Fruit fly (Drosophila melanogaster) whole organism, prepupa: ENCODE measurements around the gene Mct1.

ENCODE experiments used
- CG10631 ChIP-seq: fragments of 200-800 bp; sonication (Bioruptor generic); optimal IDR thresholded peaks from 2 replicates; lab custom pipeline; 2016; ENCODE audit warnings: missing biosample characterization, missing genetic modification characterization
- CG10669 ChIP-seq: fragments of 200-800 bp; sonication (Bioruptor generic); optimal IDR thresholded peaks from 3 replicates; lab custom pipeline; 2018; ENCODE audit warnings: missing biosample characterization, mild to moderate bottlenecking, missing genetic modification characterization, moderate library complexity
- CG11294 ChIP-seq: fragments of 200-800 bp; sonication (Bioruptor generic); IDR thresholded peaks from 2 replicates; pipeline ENCODE4 v1.3.6; 2022; ENCODE audit warnings: missing biosample characterization, missing genetic modification characterization
- CG11762 ChIP-seq: fragments of 200-800 bp; sonication (Bioruptor generic); optimal IDR thresholded peaks from 3 replicates; lab custom pipeline; 2016; ENCODE audit warnings: missing biosample characterization, missing genetic modification characterization; ENCODE audit not compliant: insufficient read depth
- CG11902 ChIP-seq: fragments of 200-800 bp; sonication (Bioruptor generic); optimal IDR thresholded peaks from 3 replicates; lab custom pipeline; 2016; ENCODE audit warnings: missing biosample characterization, missing genetic modification characterization
- CG1621 ChIP-seq: fragments of 200-800 bp; sonication (Bioruptor generic); optimal IDR thresholded peaks from 3 replicates; lab custom pipeline; 2018; ENCODE audit warnings: missing biosample characterization, mild to moderate bottlenecking, missing genetic modification characterization
- CG16779 ChIP-seq: fragments of 200-800 bp; sonication (Bioruptor generic); optimal IDR thresholded peaks from 3 replicates; lab custom pipeline; 2017; ENCODE audit warnings: missing biosample characterization, mild to moderate bottlenecking, missing genetic modification characterization
- CG3032 ChIP-seq: fragments of 200-800 bp; optimal IDR thresholded peaks from 2 replicates; lab custom pipeline; 2019; ENCODE audit warnings: missing biosample characterization, mild to moderate bottlenecking, missing genetic modification characterization, moderate library complexity
- CG31627 ChIP-seq: fragments of 200-800 bp; sonication (Bioruptor generic); optimal IDR thresholded peaks from 3 replicates; lab custom pipeline; 2016; ENCODE audit warnings: missing biosample characterization, missing genetic modification characterization
- CG32006 ChIP-seq: fragments of 200-800 bp; sonication (Bioruptor generic); optimal IDR thresholded peaks from 3 replicates; lab custom pipeline; 2017; ENCODE audit warnings: missing biosample characterization, mild to moderate bottlenecking, missing genetic modification characterization
- CG3919 ChIP-seq: fragments of 200-800 bp; sonication (Bioruptor generic); optimal IDR thresholded peaks from 3 replicates; lab custom pipeline; 2016; ENCODE audit warnings: missing biosample characterization, missing genetic modification characterization
- CG6163 ChIP-seq: fragments of 200-800 bp; sonication (Bioruptor generic); IDR thresholded peaks from 3 replicates; pipeline ENCODE4 v1.3.6; 2022; ENCODE audit warnings: missing biosample characterization, missing genetic modification characterization
- CG6808 ChIP-seq: fragments of 200-800 bp; sonication (Bioruptor generic); optimal IDR thresholded peaks from 3 replicates; lab custom pipeline; 2017; ENCODE audit warnings: missing biosample characterization, missing genetic modification characterization, mild to moderate bottlenecking, moderate library complexity, missing genetic modification reagents
- CG6854 ChIP-seq: fragments of 200-800 bp; sonication (Bioruptor generic); optimal IDR thresholded peaks from 2 replicates; lab custom pipeline; 2017; ENCODE audit warnings: missing biosample characterization, mild to moderate bottlenecking, missing genetic modification characterization
- CG7368 ChIP-seq: fragments of 200-800 bp; sonication (Bioruptor generic); optimal IDR thresholded peaks from 3 replicates; lab custom pipeline; 2016; ENCODE audit warnings: missing biosample characterization, missing genetic modification characterization
- CG8119 ChIP-seq: fragments of 200-800 bp; sonication (Bioruptor generic); IDR thresholded peaks from 3 replicates; pipeline ENCODE4 v1.3.6; 2022; ENCODE audit warnings: missing biosample characterization, missing genetic modification characterization
- CG8319 ChIP-seq: fragments of 200-800 bp; sonication (Bioruptor generic); optimal IDR thresholded peaks from 3 replicates; lab custom pipeline; 2016; ENCODE audit warnings: missing biosample characterization, missing genetic modification characterization
- CG9139 ChIP-seq: fragments of 200-800 bp; sonication (Bioruptor generic); optimal IDR thresholded peaks from 3 replicates; lab custom pipeline; 2017; ENCODE audit warnings: missing biosample characterization, mild to moderate bottlenecking, missing genetic modification characterization
- Eip78C ChIP-seq: fragments of 200-800 bp; sonication (Bioruptor generic); peaks from one replicate; lab custom pipeline; 2016; ENCODE audit warnings: missing biosample characterization, missing genetic modification characterization
- Ets21C ChIP-seq: fragments of 200-800 bp; sonication (Bioruptor generic); optimal IDR thresholded peaks from 3 replicates; lab custom pipeline; 2016; ENCODE audit warnings: missing biosample characterization, missing genetic modification characterization
- Ets96B ChIP-seq: fragments of 200-800 bp; optimal IDR thresholded peaks from 2 replicates; lab custom pipeline; 2019; ENCODE audit warnings: missing biosample characterization, mild to moderate bottlenecking, missing genetic modification characterization, moderate library complexity
- Gug ChIP-seq: fragments of 200-800 bp; sonication (Bioruptor generic); IDR thresholded peaks from 2 replicates; pipeline ENCODE4 v1.3.6; 2022; ENCODE audit warnings: missing biosample characterization, missing genetic modification characterization
- Hr38 ChIP-seq: sonication (Bioruptor generic); optimal IDR thresholded peaks from 2 replicates; lab custom pipeline; 2016; ENCODE audit warnings: missing biosample characterization, missing genetic modification characterization
- Hr39 ChIP-seq: fragments of 200-800 bp; sonication (Bioruptor generic); optimal IDR thresholded peaks from 2 replicates; lab custom pipeline; 2016; ENCODE audit warnings: missing biosample characterization, missing genetic modification characterization
- Hr4 ChIP-seq: fragments of 200-800 bp; sonication (Bioruptor generic); optimal IDR thresholded peaks from 3 replicates; lab custom pipeline; 2016; ENCODE audit warnings: missing biosample characterization, missing genetic modification characterization
- Lpt ChIP-seq: fragments of 200-800 bp; sonication (Bioruptor generic); optimal IDR thresholded peaks from 3 replicates; lab custom pipeline; 2016; ENCODE audit warnings: missing biosample characterization, missing genetic modification characterization
- Met ChIP-seq: fragments of 200-800 bp; sonication (Bioruptor generic); optimal IDR thresholded peaks from 3 replicates; lab custom pipeline; 2016; ENCODE audit warnings: missing biosample characterization, missing genetic modification characterization
- OdsH ChIP-seq: fragments of 200-800 bp; sonication (Bioruptor generic); optimal IDR thresholded peaks from 3 replicates; lab custom pipeline; 2016; ENCODE audit warnings: missing biosample characterization, missing genetic modification characterization
- Sox102F ChIP-seq: fragments of 200-800 bp; sonication (Bioruptor generic); optimal IDR thresholded peaks from 2 replicates; lab custom pipeline; 2016; ENCODE audit warnings: missing biosample characterization, mild to moderate bottlenecking, missing genetic modification characterization
- cyc ChIP-seq: fragments of 200-800 bp; sonication (Bioruptor generic); optimal IDR thresholded peaks from 3 replicates; lab custom pipeline; 2016; ENCODE audit warnings: missing biosample characterization, missing genetic modification characterization
- dac ChIP-seq: fragments of 200-800 bp; sonication (Bioruptor generic); optimal IDR thresholded peaks from 2 replicates; lab custom pipeline; 2017; ENCODE audit warnings: missing biosample characterization, mild to moderate bottlenecking, missing genetic modification characterization
- eg ChIP-seq: fragments of 200-800 bp; sonication (Bioruptor generic); IDR thresholded peaks from 3 replicates; pipeline ENCODE4 v1.3.6; 2022; ENCODE audit warnings: missing biosample characterization, missing genetic modification characterization
- esn ChIP-seq: fragments of 200-800 bp; sonication (Bioruptor generic); optimal IDR thresholded peaks from 2 replicates; lab custom pipeline; 2016; ENCODE audit warnings: missing biosample characterization, mild to moderate bottlenecking, missing genetic modification characterization, moderate library complexity
- fd59A ChIP-seq: fragments of 200-800 bp; sonication (Bioruptor generic); optimal IDR thresholded peaks from 2 replicates; lab custom pipeline; 2017; ENCODE audit warnings: missing biosample characterization, mild to moderate bottlenecking, missing genetic modification characterization, missing genetic modification reagents
- fd85E ChIP-seq: fragments of 200-800 bp; sonication (Bioruptor generic); optimal IDR thresholded peaks from 3 replicates; lab custom pipeline; 2016; ENCODE audit warnings: missing biosample characterization, missing genetic modification characterization
- fkh ChIP-seq: fragments of 200-800 bp; sonication (Bioruptor generic); optimal IDR thresholded peaks from 3 replicates; lab custom pipeline; 2017; ENCODE audit warnings: missing biosample characterization, mild to moderate bottlenecking, missing genetic modification characterization, moderate library complexity
- lz ChIP-seq: fragments of 200-800 bp; sonication (Bioruptor generic); optimal IDR thresholded peaks from 3 replicates; lab custom pipeline; 2016; ENCODE audit warnings: missing biosample characterization, missing genetic modification characterization
- pdm3 ChIP-seq: fragments of 200-800 bp; sonication (Bioruptor generic); optimal IDR thresholded peaks from 3 replicates; lab custom pipeline; 2016; ENCODE audit warnings: missing biosample characterization, missing genetic modification characterization
- spab ChIP-seq: fragments of 200-800 bp; sonication (Bioruptor generic); optimal IDR thresholded peaks from 2 replicates; lab custom pipeline; 2017; ENCODE audit warnings: missing biosample characterization, mild to moderate bottlenecking, missing genetic modification characterization, missing genetic modification reagents
- ss ChIP-seq, 2 experiments: fragments of 200-800 bp; sonication (Bioruptor generic); optimal IDR thresholded peaks; 2 replicates in 1 of 2; 3 replicates in 1 of 2; lab custom pipeline; 2017 to 2018; ENCODE audit warnings: mild to moderate bottlenecking in 2 of 2, missing biosample characterization in 2 of 2, missing genetic modification characterization in 2 of 2, moderate library complexity in 1 of 2
- svp ChIP-seq: fragments of 200-800 bp; sonication (Bioruptor generic); peaks from one replicate; lab custom pipeline; 2016; ENCODE audit warnings: missing biosample characterization, missing genetic modification characterization
- vri ChIP-seq: fragments of 200-800 bp; sonication (Bioruptor generic); optimal IDR thresholded peaks from 3 replicates; lab custom pipeline; 2016; ENCODE audit warnings: missing biosample characterization, mild to moderate bottlenecking, missing genetic modification characterization

Mct1 gene

dm6 chrX:2145690-2146470 is 43.1 kb upstream of the Mct1 start (continued):
- peak; percentile 48 for TF ChIP-seq dac (GFP tag; lab: Kevin White, UChicago)
- TF ChIP-seq Ets96B (tag; lab: Kevin White, UChicago), result peak; percentile 30
- peak; percentile 73 for TF ChIP-seq lz (GFP tag; lab: Kevin White, UChicago)
- peak; percentile 65 for TF ChIP-seq CG31627 (GFP tag; lab: Kevin White, UChicago)
- peak; percentile 59 for TF ChIP-seq OdsH
- TF ChIP-seq CG10631, result peak; percentile 47
- no peak for TF ChIP-seq CG11294 (GFP tag; lab: Robert Waterston, UW)
- TF ChIP-seq Met, result peak; percentile 64
- TF ChIP-seq CG11902 (GFP tag; lab: Kevin White, UChicago), result peak; percentile 48
- no peak for TF ChIP-seq CG6163

DNA sequence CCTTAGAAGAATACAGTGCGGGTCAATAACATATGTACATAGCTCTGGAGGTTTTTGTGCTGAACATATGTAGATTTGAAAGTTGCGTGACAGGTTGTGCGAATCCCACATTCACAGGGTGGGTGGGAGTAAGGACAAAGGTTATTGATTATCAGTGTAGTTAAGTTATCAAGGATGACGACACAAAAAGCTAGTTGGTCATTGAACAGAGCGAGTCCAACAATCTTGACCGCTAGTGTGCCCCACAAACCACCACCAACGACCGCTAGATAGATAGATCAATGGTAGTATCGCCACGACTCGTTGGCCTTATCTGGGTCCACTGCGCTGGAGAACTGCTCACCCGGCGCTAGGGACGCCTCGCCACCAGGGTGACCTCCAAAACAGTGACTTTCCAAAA is 42.4 kb upstream of the Mct1 start:
- TF ChIP-seq Gug (GFP tag; lab: Robert Waterston, UW), result no peak
- no peak for TF ChIP-seq CG11902 (GFP tag; lab: Kevin White, UChicago)
- TF ChIP-seq Eip78C (GFP tag; lab: Kevin White, UChicago), result peak; percentile 24
- TF ChIP-seq Lpt (GFP tag; lab: Kevin White, UChicago), result peak; percentile 6
- TF ChIP-seq CG32006 (GFP tag; lab: Kevin White, UChicago), result peak; percentile 0
- TF ChIP-seq CG6163, result peak; percentile 36; the same call in 1 of the 3 replicates
- TF ChIP-seq eg (GFP tag; lab: Robert Waterston, UW), result peak; percentile 69
- TF ChIP-seq CG8119 (GFP tag; lab: Robert Waterston, UW), result peak; percentile 28; the same call in 2 of the 3 replicates
- no peak for TF ChIP-seq esn (GFP tag; lab: Kevin White, UChicago)
- no peak for TF ChIP-seq CG3032 (tag; lab: Kevin White, UChicago)
- TF ChIP-seq, all 60 proteins: peak for 6

- TF ChIP-seq pdm3 (no peak), svp (GFP tag; lab: Kevin White, UChicago) (peak; percentile 96), CG7368 (no peak), CG6854 (no peak)
These were observed 41.5 kb upstream of the Mct1 start for dm6 chrX:2147475-2147874.

DNA sequence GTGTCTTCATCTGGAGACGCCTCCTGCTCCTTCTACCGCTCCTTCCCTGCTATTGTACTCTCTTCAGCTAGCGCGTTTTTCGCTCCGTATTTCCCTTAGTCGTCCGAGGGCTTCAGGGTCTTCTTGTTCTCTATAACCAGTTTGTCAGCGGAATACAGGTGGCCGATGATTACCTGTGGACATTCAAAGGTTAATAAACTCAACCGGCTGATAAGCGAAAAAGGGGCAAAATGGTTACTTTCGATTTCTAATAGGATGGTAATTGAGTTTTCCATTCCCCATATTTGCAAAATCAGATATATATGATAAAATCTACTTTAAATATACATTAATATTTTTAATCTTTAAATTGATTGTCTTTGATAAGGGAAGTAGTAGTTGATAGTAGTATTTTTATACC is 40.3 kb upstream of the Mct1 start:
- peak; percentile 25 for TF ChIP-seq svp (GFP tag; lab: Kevin White, UChicago)
- no peak for TF ChIP-seq CG9139 (GFP tag; lab: Kevin White, UChicago)

DNA sequence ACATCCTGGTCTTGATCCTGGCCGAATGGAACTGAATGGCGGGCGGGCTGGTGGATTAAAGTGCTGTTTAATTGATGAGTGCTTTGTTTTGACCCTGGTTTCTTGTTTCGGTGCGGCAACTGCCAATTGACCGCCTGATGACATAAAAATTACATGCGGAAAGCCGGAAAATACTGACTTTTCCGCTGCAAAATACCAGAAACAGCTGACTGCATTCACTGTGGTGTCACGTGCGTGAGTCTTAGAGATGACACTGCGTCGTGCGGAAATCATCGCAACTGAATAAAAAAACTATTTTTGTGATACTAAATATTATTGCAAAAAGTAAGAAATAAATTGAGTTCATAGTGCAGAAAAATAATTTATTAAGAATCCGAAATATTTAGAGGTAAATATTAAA is 39.5 kb upstream of the Mct1 start, which contains the start of gene bcn92:
Gene bcn92 (minus strand): TSS at position 170 of the 400 bp plus-strand sequence.
- peak; percentile 44 for TF ChIP-seq Hr39 (GFP tag; lab: Kevin White, UChicago)
- no peak for TF ChIP-seq CG8319 (GFP tag; lab: Kevin White, UChicago)
- no peak for TF ChIP-seq Ets96B (tag; lab: Kevin White, UChicago)
- no peak for TF ChIP-seq CG6808 (GFP tag; lab: Kevin White, UChicago)
- TF ChIP-seq Sox102F (GFP tag; lab: Kevin White, UChicago), result no peak
- no peak for TF ChIP-seq spab (GFP tag; lab: Kevin White, UChicago)
- no peak for TF ChIP-seq CG11294 (GFP tag; lab: Robert Waterston, UW)
- TF ChIP-seq CG11902 (GFP tag; lab: Kevin White, UChicago), result no peak
- peak; percentile 4 for TF ChIP-seq CG1621
- TF ChIP-seq ss (GFP tag; optimal IDR thresholded peaks at IDR 0.05; lab: Kevin White, UChicago), result no peak
- peak; percentile 47 for TF ChIP-seq CG31627 (GFP tag; lab: Kevin White, UChicago)
- TF ChIP-seq Hr38 (GFP tag; lab: Kevin White, UChicago), result no peak
- TF ChIP-seq cyc, result peak; percentile 42
- TF ChIP-seq Ets21C (GFP tag; lab: Kevin White, UChicago), result peak; percentile 13
- peak; percentile 7 for TF ChIP-seq Hr4 (GFP tag; lab: Kevin White, UChicago)
- TF ChIP-seq fd59A (GFP tag; lab: Kevin White, UChicago), result no peak
- TF ChIP-seq CG10669 (GFP tag; lab: Kevin White, UChicago), result no peak
- no peak for TF ChIP-seq eg (GFP tag; lab: Robert Waterston, UW)
- peak; percentile 61 for TF ChIP-seq svp (GFP tag; lab: Kevin White, UChicago)
- TF ChIP-seq pdm3, result no peak
- no peak for TF ChIP-seq Gug (GFP tag; lab: Robert Waterston, UW)
- no peak for TF ChIP-seq CG11762 (GFP tag; lab: Kevin White, UChicago)
- peak; percentile 17 for TF ChIP-seq CG3919 (GFP tag; lab: Kevin White, UChicago)
- no peak for TF ChIP-seq CG16779
- no peak for TF ChIP-seq fd85E
- peak; percentile 62 for TF ChIP-seq vri (GFP tag; lab: Kevin White, UChicago)
- TF ChIP-seq fkh, result no peak
- peak; percentile 20 for TF ChIP-seq OdsH
- peak; percentile 44 for TF ChIP-seq lz (GFP tag; lab: Kevin White, UChicago)
- no peak for TF ChIP-seq CG10631
